Worm (Caenorhabditis elegans): Measurements from ENCODE around the gene F40G9.15.

The F40G9.15 gene

DNA sequence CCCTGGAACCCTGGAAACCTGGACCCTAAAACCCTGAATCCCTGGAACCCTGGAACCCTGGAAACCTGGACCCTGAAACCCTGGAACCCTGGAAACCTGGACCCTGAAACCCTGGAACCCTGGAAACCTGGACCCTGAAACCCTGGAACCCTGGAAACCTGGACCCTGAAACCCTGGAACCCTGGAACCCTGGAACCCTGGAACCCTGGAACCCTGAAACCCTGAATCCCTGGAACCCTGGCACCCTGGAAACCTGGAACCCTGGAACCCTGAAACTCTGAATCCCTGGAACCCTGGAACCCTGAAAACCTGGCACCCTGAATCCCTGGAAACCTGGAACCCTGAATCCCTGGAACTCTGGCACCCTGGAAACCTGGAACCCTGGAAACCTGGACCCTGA lies 13.8 kb upstream of the F40G9.15 start:
- TF ChIP-seq elt-4 (tag; optimal IDR thresholded peaks at IDR 0.05): peak; percentile 35

DNA sequence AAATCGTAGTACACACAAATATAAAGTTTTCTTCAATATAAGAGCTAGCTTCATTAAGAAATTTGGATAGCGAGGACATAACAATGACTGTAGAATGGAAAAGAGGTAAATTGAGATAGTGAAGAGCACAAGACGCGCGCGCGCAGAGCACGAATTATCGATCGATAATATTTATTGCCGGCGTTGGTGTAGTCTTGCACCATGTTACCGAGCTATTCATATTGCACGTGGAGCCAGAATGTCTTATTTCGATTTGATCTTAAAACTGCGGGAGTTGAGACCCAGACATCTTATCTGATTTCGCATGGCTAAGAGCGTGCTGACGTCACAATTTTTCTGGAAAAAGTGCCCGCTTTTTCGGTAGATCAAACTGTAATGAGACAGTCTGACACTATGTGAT lies 12.7 kb upstream of the F40G9.15 start, which contains the start of gene F40G9.18:
F40G9.18 (minus strand) TSS at position 101 of the 400 bp plus-strand sequence.
- TF ChIP-seq ceh-22 (tag; optimal IDR thresholded peaks at IDR 0.05) (no peak), pqm-1 (tag; optimal IDR thresholded peaks at IDR 0.05) (no peak), rnt-1 (tag; optimal IDR thresholded peaks at IDR 0.05) (no peak), ceh-34 (tag; optimal IDR thresholded peaks at IDR 0.05) (no peak), ref-2 (tag; optimal IDR thresholded peaks at IDR 0.05) (no peak)

DNA sequence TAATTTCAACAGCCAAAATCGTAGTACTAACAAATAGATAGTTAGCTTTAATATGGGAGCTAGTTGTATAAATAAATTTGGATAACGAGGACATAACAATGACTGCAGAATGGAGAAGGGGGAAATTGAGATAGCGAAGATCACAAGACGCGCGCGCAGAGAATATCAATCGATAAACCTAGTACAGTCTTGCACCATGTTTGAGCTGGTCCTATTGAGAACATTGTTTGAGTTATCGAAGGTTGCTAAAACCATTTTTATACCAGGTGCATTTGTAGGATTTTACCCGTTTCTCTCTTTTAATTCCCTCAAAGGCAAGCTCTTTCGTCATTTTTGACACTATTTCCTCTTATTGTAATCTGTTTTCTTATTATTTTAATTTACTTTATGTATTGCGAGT lies 10.6 kb upstream of the F40G9.15 start, which contains the start of the genes F40G9.9 and F40G9.12:
F40G9.9 (minus strand) TSS at position 101 of the 400 bp plus-strand sequence.
F40G9.12 (plus strand) TSS at position 231 of the 400 bp plus-strand sequence.
- TF ChIP-seq elt-4 (tag; optimal IDR thresholded peaks at IDR 0.05) (no peak), hlh-8 (tag; optimal IDR thresholded peaks at IDR 0.05) (no peak), pag-3 (tag; optimal IDR thresholded peaks at IDR 0.05; ENCODE audit: borderline replicate concordance) (no peak), rnt-1 (tag; optimal IDR thresholded peaks at IDR 0.05) (no peak), sdc-2 (tag; optimal IDR thresholded peaks at IDR 0.05) (no peak), fax-1 (tag; optimal IDR thresholded peaks at IDR 0.05) (no peak), ceh-14 (tag; optimal IDR thresholded peaks at IDR 0.05) (no peak), ceh-24 (tag; optimal IDR thresholded peaks at IDR 0.05) (no peak), ceh-45 (GFP tag; IDR thresholded peaks at IDR 0.05) (no peak), hlh-13 (GFP tag; optimal IDR thresholded peaks at IDR 0.05) (no peak), ceh-48 (tag; optimal IDR thresholded peaks at IDR 0.05) (no peak), hlh-6 (tag; optimal IDR thresholded peaks at IDR 0.05) (no peak), ceh-6 (GFP tag; optimal IDR thresholded peaks at IDR 0.05) (no peak), ceh-22 (tag; optimal IDR thresholded peaks at IDR 0.05) (no peak)

DNA sequence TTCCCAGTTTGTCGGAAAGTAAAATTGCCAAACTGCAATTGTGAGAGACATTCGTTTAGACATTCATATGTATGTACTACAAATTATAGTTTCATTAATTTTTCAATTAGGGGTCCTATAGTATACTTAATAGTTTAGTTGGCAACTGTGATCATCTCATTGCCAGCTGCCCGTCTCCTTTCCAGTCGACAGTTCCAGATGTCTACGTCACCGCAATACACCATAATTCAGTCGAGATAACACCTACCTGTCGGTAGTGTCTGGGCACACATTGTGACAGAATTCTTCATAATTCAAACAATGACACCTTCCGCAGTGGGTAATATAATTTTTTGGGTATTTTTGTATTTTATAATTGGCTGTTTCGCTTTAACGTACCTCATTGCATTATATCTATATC lies 8.7 kb upstream of the F40G9.15 start, which contains the start of gene F40G9.19:
F40G9.19 (plus strand) TSS at position 301 of the 400 bp plus-strand sequence.
- TF ChIP-seq tbx-2 (tag; optimal IDR thresholded peaks at IDR 0.05) (no peak), ceh-31 (tag; optimal IDR thresholded peaks at IDR 0.05) (no peak), dmd-4 (tag; optimal IDR thresholded peaks at IDR 0.05; ENCODE audit: borderline replicate concordance) (no peak), Y22D7AL.16 (tag; optimal IDR thresholded peaks at IDR 0.05) (no peak), K02D7.2 (tag; optimal IDR thresholded peaks at IDR 0.05) (no peak), pqm-1 (tag; optimal IDR thresholded peaks at IDR 0.05) (no peak)

DNA sequence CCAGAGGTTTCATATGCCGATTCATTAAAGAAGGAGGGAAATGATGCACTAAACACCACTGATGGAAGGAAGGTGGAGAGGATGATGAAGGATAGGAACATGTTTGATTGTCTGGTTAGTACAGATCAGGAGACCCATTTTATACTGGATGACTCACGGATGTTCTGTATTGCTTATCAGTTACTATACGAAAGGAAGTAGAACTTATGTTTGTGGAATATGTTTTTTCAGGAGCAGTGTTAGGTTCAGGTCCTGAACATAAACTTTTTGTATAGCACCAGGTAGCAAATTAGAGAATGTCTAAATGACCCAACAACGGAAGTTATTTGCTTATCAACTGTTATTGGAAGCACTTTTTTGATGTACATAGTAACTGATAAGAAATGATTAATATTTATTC lies 6.4 kb upstream of the F40G9.15 start, which contains the start of gene clec-148:
clec-148 (minus strand) TSS at position 101 of the 400 bp plus-strand sequence.
- no peak for TF ChIP-seq ztf-16 (tag; optimal IDR thresholded peaks at IDR 0.05)
- TF ChIP-seq ref-2 (tag; optimal IDR thresholded peaks at IDR 0.05): no peak
- no peak for TF ChIP-seq mec-3 (tag; optimal IDR thresholded peaks at IDR 0.05; ENCODE audit: borderline replicate concordance)
- TF ChIP-seq ceh-14 (tag; optimal IDR thresholded peaks at IDR 0.05): no peak
- TF ChIP-seq fax-1 (tag; optimal IDR thresholded peaks at IDR 0.05): no peak
- no peak for TF ChIP-seq sox-4 (tag; optimal IDR thresholded peaks at IDR 0.05)

DNA sequence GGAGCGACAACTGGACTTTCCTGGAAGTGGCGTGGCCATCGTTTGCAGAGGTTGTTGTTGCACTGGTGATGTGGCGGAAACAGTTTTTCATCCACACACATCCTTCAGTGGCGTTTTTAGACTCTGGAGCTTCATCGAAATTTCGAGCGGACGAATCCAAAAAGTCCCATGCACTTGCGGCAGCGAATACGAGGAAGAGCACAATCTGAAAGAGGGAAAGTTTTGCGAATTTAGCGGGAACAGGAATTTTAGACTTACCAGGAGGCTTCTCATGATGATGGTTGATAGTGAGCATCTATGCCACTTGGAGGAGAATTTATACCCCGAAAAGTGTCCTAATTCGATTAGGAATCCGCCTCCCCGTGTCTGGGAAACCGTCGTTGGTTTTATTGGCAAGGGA lies 4.5 kb upstream of the F40G9.15 start, which contains the start of gene F40G9.14:
F40G9.14 (minus strand) TSS at position 101 of the 400 bp plus-strand sequence.
- TF ChIP-seq zip-5 (tag; optimal IDR thresholded peaks at IDR 0.05): no peak
- no peak for TF ChIP-seq ceh-6 (GFP tag; optimal IDR thresholded peaks at IDR 0.05)
- no peak for TF ChIP-seq nhr-11 (tag; optimal IDR thresholded peaks at IDR 0.05)
- no peak for TF ChIP-seq ceh-9 (tag; optimal IDR thresholded peaks at IDR 0.05)
- TF ChIP-seq pros-1 (tag; optimal IDR thresholded peaks at IDR 0.05): no peak
- no peak for TF ChIP-seq mec-3 (tag; optimal IDR thresholded peaks at IDR 0.05; ENCODE audit: borderline replicate concordance)
- TF ChIP-seq madf-2 (tag; optimal IDR thresholded peaks at IDR 0.05): no peak
- TF ChIP-seq lin-11 (tag; optimal IDR thresholded peaks at IDR 0.05): no peak
- no peak for TF ChIP-seq ceh-30 (tag; optimal IDR thresholded peaks at IDR 0.05)
- TF ChIP-seq pat-9 (tag; optimal IDR thresholded peaks at IDR 0.05): no peak
- TF ChIP-seq ztf-16 (tag; optimal IDR thresholded peaks at IDR 0.05): no peak
- TF ChIP-seq pha-2 (tag; optimal IDR thresholded peaks at IDR 0.05): no peak
- TF ChIP-seq hlh-15 (tag; optimal IDR thresholded peaks at IDR 0.05): no peak
- no peak for TF ChIP-seq C38D4.7 (GFP tag; optimal IDR thresholded peaks at IDR 0.05)
- TF ChIP-seq fkh-10 (GFP tag; optimal IDR thresholded peaks at IDR 0.05): no peak
- no peak for TF ChIP-seq npax-4 (tag; optimal IDR thresholded peaks at IDR 0.05)
- TF ChIP-seq unc-3 (GFP tag; conservative IDR thresholded peaks at IDR 0.05): no peak
- no peak for TF ChIP-seq unc-3 (tag; optimal IDR thresholded peaks at IDR 0.05)
- no peak for TF ChIP-seq ceh-2 (tag; optimal IDR thresholded peaks at IDR 0.05)
- no peak for TF ChIP-seq ttx-3 (tag; optimal IDR thresholded peaks at IDR 0.05)
- TF ChIP-seq elt-2 (tag; optimal IDR thresholded peaks at IDR 0.05): no peak

Data from whole organism, late embryonic.